4 worm cellular contexts compared by ENCODE assay signal in genomic region chrX:7068400-7068799, ce11.
TF ChIP-seq lines count a peak whose summit lies in the region.

Gene pdi-6 (minus strand): TSS chrX:7068563.

TF ChIP-seq in whole organism, L2 larva, 48 proteins besides CTCF, POLR2A, EP300 and RAD21 (continues in another document):
- TF ChIP-seq lin-39 (tag; optimal IDR thresholded peaks at IDR 0.05; lab: Kevin White, UChicago) = no peak
- peak; percentile 45 for TF ChIP-seq blmp-1 (tag; optimal IDR thresholded peaks at IDR 0.05; lab: Kevin White, UChicago; ENCODE audit: insufficient read depth)
- TF ChIP-seq nhr-12 (tag; optimal IDR thresholded peaks at IDR 0.05; lab: Kevin White, UChicago) = no peak
- TF ChIP-seq C34F6.9 (tag; optimal IDR thresholded peaks at IDR 0.05; lab: Kevin White, UChicago) = peak; percentile 88
- peak; percentile 62 for TF ChIP-seq egl-27 (tag; optimal IDR thresholded peaks at IDR 0.05; lab: Kevin White, UChicago)
- peak; percentile 90 for TF ChIP-seq nhr-25 (tag; optimal IDR thresholded peaks at IDR 0.05; lab: Kevin White, UChicago)
- no peak for TF ChIP-seq nhr-11 (tag; optimal IDR thresholded peaks at IDR 0.05; lab: Kevin White, UChicago)
- TF ChIP-seq ZK546.5 (tag; optimal IDR thresholded peaks at IDR 0.05; lab: Kevin White, UChicago) = peak; percentile 17
- TF ChIP-seq elt-3 (tag; optimal IDR thresholded peaks at IDR 0.05; lab: Kevin White, UChicago) = no peak
- peak; percentile 58 for TF ChIP-seq ztf-4 (tag; optimal IDR thresholded peaks at IDR 0.05; lab: Kevin White, UChicago)
- peak; percentile 78 to 92 for TF ChIP-seq lsy-2 (tag; optimal IDR thresholded peaks at IDR 0.05; lab: Kevin White, UChicago)
- TF ChIP-seq crh-2 (tag; optimal IDR thresholded peaks at IDR 0.05; lab: Kevin White, UChicago) = peak; percentile 99
- TF ChIP-seq ama-1 (optimal IDR thresholded peaks at IDR 0.05; lab: Kevin White, UChicago) = no peak
- TF ChIP-seq R02D3.7 (tag; optimal IDR thresholded peaks at IDR 0.05; lab: Kevin White, UChicago) = peak; percentile 2
- no peak for TF ChIP-seq unc-39 (tag; optimal IDR thresholded peaks at IDR 0.05; lab: Kevin White, UChicago)
- TF ChIP-seq alr-1 (tag; optimal IDR thresholded peaks at IDR 0.05; lab: Kevin White, UChicago) = no peak
- no peak for TF ChIP-seq dmd-4 (tag; optimal IDR thresholded peaks at IDR 0.05; lab: Kevin White, UChicago)
- peak; percentile 90 for TF ChIP-seq lin-11 (tag; optimal IDR thresholded peaks at IDR 0.05; lab: Kevin White, UChicago)
- TF ChIP-seq F13H6.1 (tag; optimal IDR thresholded peaks at IDR 0.05; lab: Kevin White, UChicago) = peak; percentile 90
- peak; percentile 65 for TF ChIP-seq ceh-16 (tag; optimal IDR thresholded peaks at IDR 0.05; lab: Kevin White, UChicago)
- TF ChIP-seq mab-5 (tag; optimal IDR thresholded peaks at IDR 0.05; lab: Kevin White, UChicago) = peak; percentile 75
- TF ChIP-seq gmeb-1 (tag; optimal IDR thresholded peaks at IDR 0.05; lab: Kevin White, UChicago) = peak; percentile 84
- no peak for TF ChIP-seq mbf-1 (tag; optimal IDR thresholded peaks at IDR 0.05; lab: Kevin White, UChicago)

TF ChIP-seq in whole organism, L4 larva, 104 proteins besides CTCF, POLR2A, EP300 and RAD21 (continues in another document):
- 0 out of 2 replicates have a peak, but pooled peaks have one; percentile 39 for TF ChIP-seq mxl-2 (GFP tag; conservative IDR thresholded peaks at IDR 0.05; lab: Robert Waterston, UW)
- no peak for TF ChIP-seq ceh-32 (tag; optimal IDR thresholded peaks at IDR 0.05; lab: Kevin White, UChicago; ENCODE audit: poor library complexity)
- peak; percentile 95 for TF ChIP-seq nhr-28 (tag; optimal IDR thresholded peaks at IDR 0.05; lab: Kevin White, UChicago)
- no peak for TF ChIP-seq dmd-8 (GFP tag; IDR thresholded peaks at IDR 0.05; lab: Robert Waterston, UW)
- TF ChIP-seq T26A8.4 (GFP tag; IDR thresholded peaks at IDR 0.05; lab: Robert Waterston, UW) = no peak
- no peak for TF ChIP-seq egl-43 (GFP tag; IDR thresholded peaks at IDR 0.05; lab: Robert Waterston, UW)
- peak; percentile 97 for TF ChIP-seq mxl-3 (GFP tag; optimal IDR thresholded peaks at IDR 0.05; lab: Kevin White, UChicago)
- TF ChIP-seq madf-5 (GFP tag; IDR thresholded peaks at IDR 0.05; lab: Robert Waterston, UW) = no peak
- TF ChIP-seq ceh-44 (GFP tag; IDR thresholded peaks at IDR 0.05; lab: Robert Waterston, UW) = peak; percentile 83
- no peak for TF ChIP-seq ceh-62 (tag; optimal IDR thresholded peaks at IDR 0.05; lab: Kevin White, UChicago)
- TF ChIP-seq lin-1 (GFP tag; IDR thresholded peaks at IDR 0.05; lab: Robert Waterston, UW) = peak; percentile 46; the same call in 1 of the 2 replicates
- peak; percentile 85 for TF ChIP-seq madf-9 (GFP tag; conservative IDR thresholded peaks at IDR 0.05; lab: Robert Waterston, UW)
- TF ChIP-seq nhr-42 (GFP tag; IDR thresholded peaks at IDR 0.05; lab: Robert Waterston, UW) = 0 out of 2 replicates have a peak, but pooled peaks have one; percentile 68
- TF ChIP-seq zip-2 (tag; optimal IDR thresholded peaks at IDR 0.05; lab: Kevin White, UChicago) = peak; percentile 50
- TF ChIP-seq ceh-20 (GFP tag; IDR thresholded peaks at IDR 0.05; lab: Robert Waterston, UW) = peak; percentile 83
- no peak for TF ChIP-seq zag-1 (tag; optimal IDR thresholded peaks at IDR 0.05; lab: Kevin White, UChicago)
- TF ChIP-seq ceh-28 (tag; optimal IDR thresholded peaks at IDR 0.05; lab: Kevin White, UChicago) = no peak
- no peak for TF ChIP-seq spr-3 (GFP tag; optimal IDR thresholded peaks at IDR 0.05; lab: Kevin White, UChicago)
- TF ChIP-seq skn-1 (tag; optimal IDR thresholded peaks at IDR 0.05; lab: Kevin White, UChicago) = no peak
- TF ChIP-seq tra-1 (GFP tag; IDR thresholded peaks at IDR 0.05; lab: Robert Waterston, UW) = peak; percentile 81
- no peak for TF ChIP-seq daf-8 (GFP tag; IDR thresholded peaks at IDR 0.05; lab: Robert Waterston, UW)
- TF ChIP-seq lim-7 (GFP tag; IDR thresholded peaks at IDR 0.05; lab: Robert Waterston, UW) = no peak
- TF ChIP-seq T20F7.1 (GFP tag; optimal IDR thresholded peaks at IDR 0.05; lab: Kevin White, UChicago) = peak; percentile 84
- peak; percentile 49 for TF ChIP-seq duxl-1 (tag; optimal IDR thresholded peaks at IDR 0.05; lab: Kevin White, UChicago; ENCODE audit: poor library complexity)

TF ChIP-seq in whole organism, late embryonic, 69 proteins besides CTCF, POLR2A, EP300 and RAD21 (continues in another document):
- TF ChIP-seq ztf-16 (tag; optimal IDR thresholded peaks at IDR 0.05; lab: Kevin White, UChicago) (peak; percentile 20), tbx-2 (tag; optimal IDR thresholded peaks at IDR 0.05; lab: Kevin White, UChicago) (peak; percentile 89), che-1 (tag; optimal IDR thresholded peaks at IDR 0.05; lab: Kevin White, UChicago) (no peak), sox-4 (tag; optimal IDR thresholded peaks at IDR 0.05; lab: Kevin White, UChicago) (peak; percentile 20), unc-86 (tag; optimal IDR thresholded peaks at IDR 0.05; lab: Kevin White, UChicago) (no peak), F13H6.1 (tag; optimal IDR thresholded peaks at IDR 0.05; lab: Kevin White, UChicago) (peak; percentile 47), tbx-7 (tag; optimal IDR thresholded peaks at IDR 0.05; lab: Kevin White, UChicago) (peak; percentile 59), ttx-3 (tag; optimal IDR thresholded peaks at IDR 0.05; lab: Kevin White, UChicago) (no peak), pqm-1 (tag; optimal IDR thresholded peaks at IDR 0.05; lab: Kevin White, UChicago) (peak; percentile 27), ceh-2 (tag; optimal IDR thresholded peaks at IDR 0.05; lab: Kevin White, UChicago) (peak; percentile 81), K09A11.1 (tag; optimal IDR thresholded peaks at IDR 0.05; lab: Kevin White, UChicago; ENCODE audit: insufficient read depth) (no peak), lim-6 (tag; optimal IDR thresholded peaks at IDR 0.05; lab: Kevin White, UChicago) (no peak), dve-1 (tag; optimal IDR thresholded peaks at IDR 0.05; lab: Kevin White, UChicago) (peak; percentile 48), zip-5 (tag; optimal IDR thresholded peaks at IDR 0.05; lab: Kevin White, UChicago) (peak; percentile 17), ceh-9 (tag; optimal IDR thresholded peaks at IDR 0.05; lab: Kevin White, UChicago) (no peak), fkh-6 (tag; optimal IDR thresholded peaks at IDR 0.05; lab: Kevin White, UChicago) (peak; percentile 47), ceh-45 (GFP tag; IDR thresholded peaks at IDR 0.05; lab: Robert Waterston, UW) (no peak), ceh-31 (tag; optimal IDR thresholded peaks at IDR 0.05; lab: Kevin White, UChicago) (peak; percentile 94), npax-4 (tag; optimal IDR thresholded peaks at IDR 0.05; lab: Kevin White, UChicago) (no peak), odd-2 (tag; optimal IDR thresholded peaks at IDR 0.05; lab: Kevin White, UChicago) (no peak), eyg-1 (tag; optimal IDR thresholded peaks at IDR 0.05; lab: Kevin White, UChicago) (peak; percentile 20), nhr-232 (tag; optimal IDR thresholded peaks at IDR 0.05; lab: Kevin White, UChicago) (no peak), unc-42 (tag; optimal IDR thresholded peaks at IDR 0.05; lab: Kevin White, UChicago) (peak; percentile 68), pros-1 (tag; optimal IDR thresholded peaks at IDR 0.05; lab: Kevin White, UChicago) (no peak), pax-1 (tag; optimal IDR thresholded peaks at IDR 0.05; lab: Kevin White, UChicago) (peak; percentile 32), ceh-14 (tag; optimal IDR thresholded peaks at IDR 0.05; lab: Kevin White, UChicago) (peak; percentile 25), ceh-22 (tag; optimal IDR thresholded peaks at IDR 0.05; lab: Kevin White, UChicago) (no peak)

TF ChIP-seq in whole organism, mixed stage, embryonic, 35 proteins besides CTCF, POLR2A, EP300 and RAD21:
- TF ChIP-seq nhr-2 (tag; optimal IDR thresholded peaks at IDR 0.05; lab: Kevin White, UChicago) (peak; percentile 52), ceh-43 (GFP tag; optimal IDR thresholded peaks at IDR 0.05; lab: Kevin White, UChicago) (no peak), flh-1 (GFP tag; optimal IDR thresholded peaks at IDR 0.05; lab: Kevin White, UChicago) (no peak), mls-2 (tag; optimal IDR thresholded peaks at IDR 0.05; lab: Kevin White, UChicago) (peak; percentile 7), blmp-1 (tag; optimal IDR thresholded peaks at IDR 0.05; lab: Kevin White, UChicago) (no peak), ceh-39 (tag; optimal IDR thresholded peaks at IDR 0.05; lab: Kevin White, UChicago) (peak; percentile 71), mab-5 (tag; optimal IDR thresholded peaks at IDR 0.05; lab: Kevin White, UChicago) (no peak), cnd-1 (tag; optimal IDR thresholded peaks at IDR 0.05; lab: Kevin White, UChicago) (peak; percentile 4), lin-13 (tag; optimal IDR thresholded peaks at IDR 0.05; lab: Kevin White, UChicago) (peak; percentile 71), unc-62 (GFP tag; optimal IDR thresholded peaks at IDR 0.05; lab: Kevin White, UChicago) (peak; percentile 41), elt-3 (tag; optimal IDR thresholded peaks at IDR 0.05; lab: Kevin White, UChicago) (no peak), elt-1 (tag; optimal IDR thresholded peaks at IDR 0.05; lab: Kevin White, UChicago; ENCODE audit: borderline replicate concordance, insufficient read depth) (no peak), nhr-237 (tag; optimal IDR thresholded peaks at IDR 0.05; lab: Kevin White, UChicago) (peak; percentile 45), drap-1 (GFP tag; optimal IDR thresholded peaks at IDR 0.05; lab: Kevin White, UChicago) (peak; percentile 24), mep-1 (tag; optimal IDR thresholded peaks at IDR 0.05; lab: Kevin White, UChicago) (peak; percentile 88), ceh-83 (GFP tag; optimal IDR thresholded peaks at IDR 0.05; lab: Kevin White, UChicago) (peak; percentile 36), ztf-11 (tag; optimal IDR thresholded peaks at IDR 0.05; lab: Kevin White, UChicago) (peak; percentile 29), sptf-1 (tag; optimal IDR thresholded peaks at IDR 0.05; lab: Kevin White, UChicago) (peak; percentile 73), ces-1 (GFP tag; optimal IDR thresholded peaks at IDR 0.05; lab: Kevin White, UChicago) (peak; percentile 54), M03D4.4 (tag; optimal IDR thresholded peaks at IDR 0.05; lab: Kevin White, UChicago) (no peak), pha-4 (tag; optimal IDR thresholded peaks at IDR 0.05; lab: Kevin White, UChicago) (peak; percentile 81), unc-120 (tag; optimal IDR thresholded peaks at IDR 0.05; lab: Kevin White, UChicago; ENCODE audit: poor library complexity, severe bottlenecking) (peak; percentile 14), nhr-12 (tag; optimal IDR thresholded peaks at IDR 0.05; lab: Kevin White, UChicago) (no peak), lsy-2 (tag; optimal IDR thresholded peaks at IDR 0.05; lab: Kevin White, UChicago) (peak; percentile 86)
